Worm (Caenorhabditis elegans) whole organism, early embryonic: ENCODE results near the gene T05C1.3.

ENCODE experiments used
- B0310.2 ChIP-seq: sonication (generic microtip); optimal IDR thresholded peaks from 2 replicates; lab custom pipeline; 2016; ENCODE audit warnings: mild to moderate bottlenecking, missing genetic modification characterization, missing compliant biosample characterization
- F13C5.2 ChIP-seq: sonication (generic microtip); optimal IDR thresholded peaks from 2 replicates; lab custom pipeline; 2017; ENCODE audit warnings: mild to moderate bottlenecking, missing genetic modification characterization, inconsistent platforms, missing compliant biosample characterization
- ama-1 ChIP-seq: fragments of 150-350 bp; optimal IDR thresholded peaks from 2 replicates; lab custom pipeline; 2014
- ceh-13 ChIP-seq: fragments of 200-800 bp; sonication (Bioruptor generic); optimal IDR thresholded peaks from 2 replicates; lab custom pipeline; 2018; ENCODE audit warnings: mild to moderate bottlenecking, missing genetic modification characterization, missing compliant biosample characterization
- ceh-36 ChIP-seq: sonication (generic microtip); optimal IDR thresholded peaks from 2 replicates; lab custom pipeline; 2016; ENCODE audit warnings: missing genetic modification characterization, inconsistent platforms, missing compliant biosample characterization
- flt-1 ChIP-seq: fragments of 200-800 bp; sonication (Bioruptor generic); IDR thresholded peaks from 2 replicates; pipeline ENCODE4 v1.3.6; 2022; ENCODE audit warnings: missing genetic modification characterization, missing compliant biosample characterization
- hmbx-1 ChIP-seq: sonication (generic microtip); optimal IDR thresholded peaks from 2 replicates; lab custom pipeline; 2016; ENCODE audit warnings: mild to moderate bottlenecking, missing genetic modification characterization, missing compliant biosample characterization
- hmg-4 ChIP-seq: fragments of 200-800 bp; sonication (Bioruptor generic); optimal IDR thresholded peaks from 2 replicates; lab custom pipeline; 2018; ENCODE audit warnings: mild to moderate bottlenecking, missing genetic modification characterization, missing compliant biosample characterization
- hnd-1 ChIP-seq: sonication (generic microtip); optimal IDR thresholded peaks from 2 replicates; lab custom pipeline; 2016; ENCODE audit warnings: missing genetic modification characterization, missing compliant biosample characterization
- pes-1 ChIP-seq: fragments of 200-800 bp; sonication (Bioruptor generic); IDR thresholded peaks from 2 replicates; pipeline ENCODE4 v1.3.6; 2022; ENCODE audit warnings: missing genetic modification reagents, missing genetic modification characterization, missing compliant biosample characterization
- scrt-1 ChIP-seq: fragments of 200-800 bp; sonication (Bioruptor generic); IDR thresholded peaks from 2 replicates; pipeline ENCODE4 v1.3.6; 2022; ENCODE audit warnings: missing genetic modification characterization, missing compliant biosample characterization
- sea-1 ChIP-seq: fragments of 200-800 bp; sonication (Bioruptor generic); conservative IDR thresholded peaks from 2 replicates; pipeline ENCODE4 v1.3.6; 2022; ENCODE audit warnings: missing genetic modification characterization, missing compliant biosample characterization
- tbx-37 ChIP-seq: fragments of 200-800 bp; sonication (Bioruptor generic); conservative IDR thresholded peaks from 2 replicates; pipeline ENCODE4 v1.3.6; 2022; ENCODE audit warnings: missing genetic modification reagents, missing genetic modification characterization, missing compliant biosample characterization

- TF ChIP-seq flt-1 (GFP tag; lab: Robert Waterston, UW), result no peak
- no peak for TF ChIP-seq F13C5.2 (tag; lab: Kevin White, UChicago)
- TF ChIP-seq hmg-4 (GFP tag; lab: Kevin White, UChicago), result no peak
- no peak for TF ChIP-seq ama-1
- no peak for TF ChIP-seq tbx-37 (GFP tag; lab: Robert Waterston, UW)
- no peak for TF ChIP-seq sea-1
- no peak for TF ChIP-seq hmbx-1
- TF ChIP-seq hnd-1, result no peak
- TF ChIP-seq scrt-1 (GFP tag; lab: Robert Waterston, UW), result no peak
- TF ChIP-seq ceh-36 (tag; lab: Kevin White, UChicago), result no peak
- TF ChIP-seq B0310.2 (tag; lab: Kevin White, UChicago), result no peak
- TF ChIP-seq pes-1 (GFP tag; lab: Robert Waterston, UW), result no peak
- TF ChIP-seq ceh-13 (GFP tag; lab: Kevin White, UChicago), result no peak
These were observed 5.3 kb upstream of the T05C1.3 start for ce11 chrII:4494532-4494931.
